Worm (Caenorhabditis elegans) whole organism, L4 larva: Measurements from ENCODE around the gene C27D6.15.

Source experiments
- R02D3.7 ChIP-seq: fragments of 150-350 bp; sonication (generic microtip); optimal IDR thresholded peaks from 3 replicates; lab custom pipeline; 2014; ENCODE audit warnings: missing biosample characterization, missing genetic modification characterization
- attf-4 ChIP-seq: sonication (generic microtip); optimal IDR thresholded peaks from 3 replicates; lab custom pipeline; 2017; ENCODE audit warnings: missing biosample characterization, missing genetic modification characterization
- ceh-32 ChIP-seq: sonication (generic microtip); optimal IDR thresholded peaks from 2 replicates; lab custom pipeline; 2016; ENCODE audit warnings: mild to moderate bottlenecking, missing genetic modification characterization, missing compliant biosample characterization; ENCODE audit not compliant: poor library complexity
- dpl-1 ChIP-seq: fragments of 150-350 bp; optimal IDR thresholded peaks from 2 replicates; lab custom pipeline; 2014; ENCODE audit warnings: missing biosample characterization, missing genetic modification reagents, missing genetic modification characterization
- fos-1 ChIP-seq: fragments of 150-350 bp; optimal IDR thresholded peaks from 2 replicates; lab custom pipeline; 2014; ENCODE audit warnings: missing biosample characterization, missing genetic modification characterization
- lsy-2 ChIP-seq, 2 experiments: fragments of 150-350 bp in 1 of 2; sonication (generic microtip) in 1 of 2; optimal IDR thresholded peaks; 2 replicates each; lab custom pipeline; 2014 to 2017; ENCODE audit warnings: missing biosample characterization in 2 of 2, missing genetic modification characterization in 2 of 2
- nhr-10 ChIP-seq: fragments of 150-350 bp; optimal IDR thresholded peaks from 2 replicates; lab custom pipeline; 2014; ENCODE audit warnings: missing biosample characterization, missing genetic modification characterization
- unc-130 ChIP-seq: sonication (generic microtip); optimal IDR thresholded peaks from 2 replicates; lab custom pipeline; 2016; ENCODE audit warnings: missing genetic modification reagents, missing genetic modification characterization, missing compliant biosample characterization

ce11 chrII:5177902-5178301, 6.2 kb downstream of the C27D6.15 start, which contains the start of gene C27D6.12:
- TF ChIP-seq dpl-1 (GFP tag; lab: Kevin White, UChicago) (no peak), attf-4 (tag; lab: Kevin White, UChicago) (no peak), fos-1 (tag; lab: Kevin White, UChicago) (no peak), unc-130 (GFP tag; lab: Kevin White, UChicago) (no peak), lsy-2 (tag; optimal IDR thresholded peaks at IDR 0.05; lab: Kevin White, UChicago) (no peak), ceh-32 (tag; lab: Kevin White, UChicago) (no peak), nhr-10 (tag; lab: Kevin White, UChicago) (no peak), R02D3.7 (tag; lab: Kevin White, UChicago) (no peak)
